Fruit fly (Drosophila melanogaster) whole organism, pupa: ENCODE data around the gene dah.
A peak's percentile ranks its signal among the peaks of the same experiment; 100 is the strongest.

Source experiments
- CG10348 ChIP-seq: fragments of 200-800 bp; sonication (Bioruptor generic); IDR thresholded peaks from 2 replicates; pipeline ENCODE4 v1.3.6; 2022; ENCODE audit warnings: missing biosample characterization, missing genetic modification characterization
- CG12605 ChIP-seq: fragments of 200-800 bp; sonication (Bioruptor generic); IDR thresholded peaks from 2 replicates; pipeline ENCODE4 v1.3.6; 2022; ENCODE audit warnings: missing biosample characterization, missing genetic modification characterization
- CG13204 ChIP-seq: fragments of 200-800 bp; sonication (Bioruptor generic); optimal IDR thresholded peaks from 2 replicates; lab custom pipeline; 2018; ENCODE audit warnings: missing biosample characterization, mild to moderate bottlenecking, missing genetic modification characterization, moderate library complexity
- CG14655 ChIP-seq: fragments of 200-800 bp; sonication (Bioruptor generic); optimal IDR thresholded peaks from 3 replicates; lab custom pipeline; 2017; ENCODE audit warnings: mild to moderate bottlenecking, missing biosample characterization, missing genetic modification reagents, missing genetic modification characterization
- CG15710 ChIP-seq: fragments of 200-800 bp; sonication (Bioruptor generic); optimal IDR thresholded peaks from 2 replicates; lab custom pipeline; 2018; ENCODE audit warnings: missing biosample characterization, mild to moderate bottlenecking, missing genetic modification characterization, moderate library complexity
- CG17806 ChIP-seq: fragments of 200-800 bp; sonication (Bioruptor generic); optimal IDR thresholded peaks from 2 replicates; lab custom pipeline; 2018; ENCODE audit warnings: missing biosample characterization, mild to moderate bottlenecking, missing genetic modification characterization, moderate library complexity
- CG32121 ChIP-seq: fragments of 200-800 bp; sonication (Bioruptor generic); IDR thresholded peaks from 2 replicates; pipeline ENCODE4 v1.3.6; 2022; ENCODE audit warnings: missing biosample characterization, missing genetic modification characterization
- CG34367 ChIP-seq: fragments of 200-800 bp; sonication (Bioruptor generic); optimal IDR thresholded peaks from 2 replicates; lab custom pipeline; 2018; ENCODE audit warnings: missing biosample characterization, mild to moderate bottlenecking, missing genetic modification characterization
- CG4496 ChIP-seq: fragments of 200-800 bp; sonication (Bioruptor generic); IDR thresholded peaks from 3 replicates; pipeline ENCODE4 v1.3.6; 2022; ENCODE audit warnings: missing biosample characterization, missing genetic modification characterization
- CG8159 ChIP-seq: fragments of 200-800 bp; sonication (Bioruptor generic); optimal IDR thresholded peaks from 3 replicates; lab custom pipeline; 2018; ENCODE audit warnings: missing biosample characterization, mild to moderate bottlenecking, missing genetic modification characterization, moderate library complexity
- CG8301 ChIP-seq: fragments of 200-800 bp; sonication (Bioruptor generic); optimal IDR thresholded peaks from 2 replicates; lab custom pipeline; 2018; ENCODE audit warnings: missing biosample characterization, mild to moderate bottlenecking, missing genetic modification characterization
- CG9948 ChIP-seq: fragments of 200-800 bp; sonication (Bioruptor generic); optimal IDR thresholded peaks from 2 replicates; lab custom pipeline; 2018; ENCODE audit warnings: missing biosample characterization, mild to moderate bottlenecking, missing genetic modification characterization, moderate library complexity
- D1 ChIP-seq: fragments of 200-800 bp; sonication (Bioruptor generic); optimal IDR thresholded peaks from 2 replicates; lab custom pipeline; 2018; ENCODE audit warnings: missing biosample characterization, mild to moderate bottlenecking, missing genetic modification characterization, moderate library complexity
- EcR ChIP-seq: fragments of 200-800 bp; sonication (Bioruptor generic); optimal IDR thresholded peaks from 3 replicates; lab custom pipeline; 2019; ENCODE audit warnings: missing biosample characterization, missing genetic modification characterization, mild to moderate bottlenecking, moderate library complexity, missing genetic modification reagents
- Ets98B ChIP-seq: fragments of 200-800 bp; sonication (Bioruptor generic); IDR thresholded peaks from 2 replicates; pipeline ENCODE4 v1.3.6; 2022; ENCODE audit warnings: missing biosample characterization, missing genetic modification characterization
- Pif1A ChIP-seq: fragments of 200-800 bp; sonication (Bioruptor generic); optimal IDR thresholded peaks from 3 replicates; lab custom pipeline; 2016; ENCODE audit warnings: missing biosample characterization, missing genetic modification characterization
- Pif1B ChIP-seq: fragments of 200-800 bp; sonication (Bioruptor generic); optimal IDR thresholded peaks from 3 replicates; lab custom pipeline; 2016; ENCODE audit warnings: missing biosample characterization, missing genetic modification characterization
- Snoo ChIP-seq: fragments of 200-800 bp; sonication (Bioruptor generic); optimal IDR thresholded peaks from 3 replicates; lab custom pipeline; 2017; ENCODE audit warnings: missing biosample characterization, mild to moderate bottlenecking, missing genetic modification characterization, inconsistent platforms
- fd96Ca ChIP-seq: fragments of 200-800 bp; sonication (Bioruptor generic); IDR thresholded peaks from 3 replicates; pipeline ENCODE4 v1.3.6; 2022; ENCODE audit warnings: missing biosample characterization, missing genetic modification characterization
- gl ChIP-seq: fragments of 200-800 bp; sonication (Bioruptor generic); optimal IDR thresholded peaks from 2 replicates; lab custom pipeline; 2018; ENCODE audit warnings: missing biosample characterization, mild to moderate bottlenecking, missing genetic modification characterization
- rn ChIP-seq: fragments of 200-800 bp; sonication (Bioruptor generic); IDR thresholded peaks from 2 replicates; pipeline ENCODE4 v1.3.6; 2022; ENCODE audit warnings: missing biosample characterization, missing genetic modification characterization

The dah gene

DNA sequence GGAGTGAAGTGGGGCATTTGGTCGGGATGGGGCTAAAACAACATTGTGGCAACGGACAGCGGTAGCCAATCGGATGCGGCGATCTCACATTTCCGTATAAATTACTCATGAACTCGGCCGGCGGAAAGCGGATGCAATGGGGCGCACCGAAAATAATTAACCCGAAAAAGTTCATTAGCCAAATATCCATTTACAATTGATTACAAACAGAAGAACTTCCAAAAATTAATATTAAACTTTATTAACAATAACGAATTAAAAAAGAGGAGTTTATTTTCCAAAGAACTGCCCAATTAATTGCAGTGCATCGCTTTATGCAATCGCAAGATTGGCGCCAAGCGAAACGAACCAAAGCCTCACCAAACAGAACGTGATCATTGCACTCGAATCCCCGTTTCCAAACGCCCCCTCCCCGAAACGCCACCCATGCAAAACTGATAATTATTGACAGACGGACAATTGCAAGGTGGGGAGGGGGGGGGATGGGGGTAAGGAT lies 14.3 kb upstream of the dah start:
- TF ChIP-seq EcR (GFP tag; lab: Kevin White, UChicago) (peak; percentile 33), Ets98B (peak; percentile 25; the same call in 1 of the 2 replicates), fd96Ca (peak; percentile 58; the same call in 1 of the 3 replicates), CG32121 (GFP tag; lab: Robert Waterston, UW) (no peak; the same call in 1 of the 2 replicates), CG10348 (no peak), Pif1B (no peak), rn (GFP tag; lab: Robert Waterston, UW) (no peak), CG17806 (tag; lab: Kevin White, UChicago) (peak; percentile 17), Snoo (tag; lab: Kevin White, UChicago) (no peak), CG12605 (GFP tag; lab: Robert Waterston, UW) (0 out of 2 replicates have a peak, but pooled peaks have one; percentile 14), CG8301 (tag; lab: Kevin White, UChicago) (peak; percentile 18), CG13204 (GFP tag; lab: Kevin White, UChicago) (no peak), D1 (tag; lab: Kevin White, UChicago) (no peak), Pif1A (GFP tag; lab: Kevin White, UChicago) (no peak), CG9948 (no peak), CG15710 (peak; percentile 28), CG34367 (tag; lab: Kevin White, UChicago) (no peak), CG14655 (GFP tag; lab: Kevin White, UChicago) (peak; percentile 44), CG8159 (peak; percentile 26), gl (tag; lab: Kevin White, UChicago) (no peak), CG4496 (peak; percentile 54; the same call in 1 of the 3 replicates)

DNA sequence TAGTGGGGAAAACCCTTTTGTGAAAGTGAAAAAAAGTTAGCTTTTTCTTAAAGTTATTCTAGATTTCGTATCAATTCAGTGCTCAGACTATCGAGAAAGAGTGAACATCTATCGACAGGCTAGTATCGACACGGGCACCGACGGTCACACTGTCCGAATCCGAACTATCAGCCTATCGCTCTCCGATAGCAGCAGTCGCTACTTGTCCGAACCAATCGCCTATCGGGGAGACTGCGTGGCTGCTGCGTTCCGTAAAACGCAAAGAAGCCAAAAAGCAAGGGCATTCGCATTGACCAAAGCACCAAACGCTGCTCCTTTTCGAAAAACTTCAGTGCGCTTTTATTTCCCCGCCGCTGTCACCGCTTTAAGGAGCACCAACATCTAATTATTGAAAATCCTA lies 8.9 kb upstream of the dah start, which contains the start of gene Top1:
Gene Top1 (plus strand): TSS at position 190 of the 400 bp plus-strand sequence.
- TF ChIP-seq CG4496 = 0 out of 3 replicates have a peak, but pooled peaks have one; percentile 15
- TF ChIP-seq CG32121 (GFP tag; lab: Robert Waterston, UW) = no peak
- TF ChIP-seq Ets98B = peak; percentile 23; the same call in 1 of the 2 replicates
- peak; percentile 32; the same call in 1 of the 2 replicates for TF ChIP-seq CG12605 (GFP tag; lab: Robert Waterston, UW)

DNA sequence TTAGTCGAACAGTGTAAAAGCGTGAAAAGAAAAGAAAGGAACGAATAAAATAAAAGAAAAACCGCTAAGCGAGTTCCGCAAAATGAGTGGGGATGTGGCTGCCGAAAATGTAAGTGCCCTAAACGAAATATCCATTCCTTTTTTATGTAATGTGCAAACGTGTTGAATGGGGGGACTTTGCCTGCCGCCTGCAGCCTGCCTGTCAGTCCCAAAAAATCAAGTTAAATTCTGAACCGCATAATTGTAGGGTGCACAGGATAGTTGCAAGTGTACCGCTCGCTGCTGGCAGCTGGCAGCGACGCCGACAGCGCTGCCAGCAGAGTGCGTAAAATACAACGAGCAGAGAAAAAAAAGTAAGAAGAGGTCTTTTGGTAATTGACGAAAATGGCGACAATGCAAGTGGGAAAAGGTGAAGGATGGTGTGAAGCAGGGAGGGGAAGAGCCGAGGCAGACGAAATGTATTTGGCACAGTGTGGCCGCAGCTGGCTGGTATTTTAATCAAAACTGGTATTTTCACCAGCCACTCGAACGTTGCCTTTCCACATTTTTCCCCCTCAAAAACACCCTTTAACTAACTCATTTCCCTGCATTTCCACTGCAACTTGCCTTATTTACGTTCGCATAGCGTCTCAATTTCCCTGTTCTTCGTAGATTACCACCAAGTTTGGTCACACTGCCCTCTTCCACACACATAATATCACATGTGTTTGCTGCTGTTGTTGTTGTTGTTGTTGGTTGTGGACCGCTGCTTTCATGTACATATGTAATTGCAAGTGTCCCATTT lies 8.3 kb upstream of the dah start:
- TF ChIP-seq CG4496 = 0 out of 3 replicates have a peak, but pooled peaks have one; percentile 17
- no peak for TF ChIP-seq D1 (tag; lab: Kevin White, UChicago)
- no peak for TF ChIP-seq CG8301 (tag; lab: Kevin White, UChicago)
- TF ChIP-seq Snoo (tag; lab: Kevin White, UChicago) = no peak
- TF ChIP-seq CG12605 (GFP tag; lab: Robert Waterston, UW) = no peak
- TF ChIP-seq fd96Ca = no peak
- no peak for TF ChIP-seq EcR (GFP tag; lab: Kevin White, UChicago)
- no peak for TF ChIP-seq Pif1B
- TF ChIP-seq Ets98B = no peak
- TF ChIP-seq CG13204 (GFP tag; lab: Kevin White, UChicago) = no peak
- no peak for TF ChIP-seq gl (tag; lab: Kevin White, UChicago)
- no peak for TF ChIP-seq CG14655 (GFP tag; lab: Kevin White, UChicago)
- no peak for TF ChIP-seq Pif1A (GFP tag; lab: Kevin White, UChicago)
- 0 out of 2 replicates have a peak, but pooled peaks have one; percentile 23 for TF ChIP-seq CG32121 (GFP tag; lab: Robert Waterston, UW)

DNA sequence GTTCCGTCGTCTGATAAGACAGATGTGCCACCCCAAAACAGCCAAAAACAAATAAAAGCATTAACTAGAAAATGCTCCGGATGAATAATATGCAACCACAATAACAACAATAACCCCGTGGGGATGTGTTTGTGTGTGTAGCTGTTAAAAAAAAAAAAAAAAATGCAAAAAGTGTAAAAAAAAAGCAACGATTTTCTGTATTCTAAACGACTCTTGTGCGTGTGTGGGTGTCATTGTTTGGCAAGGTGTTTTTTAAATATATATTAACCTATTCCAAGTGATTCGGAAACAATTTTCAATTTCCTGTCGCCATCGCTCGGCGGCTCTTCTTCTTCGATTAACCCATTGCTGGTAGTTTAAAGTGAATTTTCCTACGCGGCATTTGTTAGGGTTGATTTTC lies 7.6 kb upstream of the dah start:
- TF ChIP-seq CG8159 (peak; percentile 42), Pif1A (GFP tag; lab: Kevin White, UChicago) (peak; percentile 63), CG4496 (peak; percentile 75), CG17806 (tag; lab: Kevin White, UChicago) (peak; percentile 20), CG10348 (no peak), CG8301 (tag; lab: Kevin White, UChicago) (no peak), CG9948 (peak; percentile 16), fd96Ca (0 out of 3 replicates have a peak, but pooled peaks have one; percentile 42), gl (tag; lab: Kevin White, UChicago) (peak; percentile 44), CG13204 (GFP tag; lab: Kevin White, UChicago) (peak; percentile 50), Ets98B (no peak; the same call in 1 of the 2 replicates), Snoo (tag; lab: Kevin White, UChicago) (no peak), CG34367 (tag; lab: Kevin White, UChicago) (peak; percentile 43), CG15710 (peak; percentile 43), EcR (GFP tag; lab: Kevin White, UChicago) (no peak), CG32121 (GFP tag; lab: Robert Waterston, UW) (peak; percentile 43; the same call in 1 of the 2 replicates), CG14655 (GFP tag; lab: Kevin White, UChicago) (peak; percentile 46), CG12605 (GFP tag; lab: Robert Waterston, UW) (peak; percentile 47; the same call in 1 of the 2 replicates), Pif1B (peak; percentile 57), D1 (tag; lab: Kevin White, UChicago) (no peak)

DNA sequence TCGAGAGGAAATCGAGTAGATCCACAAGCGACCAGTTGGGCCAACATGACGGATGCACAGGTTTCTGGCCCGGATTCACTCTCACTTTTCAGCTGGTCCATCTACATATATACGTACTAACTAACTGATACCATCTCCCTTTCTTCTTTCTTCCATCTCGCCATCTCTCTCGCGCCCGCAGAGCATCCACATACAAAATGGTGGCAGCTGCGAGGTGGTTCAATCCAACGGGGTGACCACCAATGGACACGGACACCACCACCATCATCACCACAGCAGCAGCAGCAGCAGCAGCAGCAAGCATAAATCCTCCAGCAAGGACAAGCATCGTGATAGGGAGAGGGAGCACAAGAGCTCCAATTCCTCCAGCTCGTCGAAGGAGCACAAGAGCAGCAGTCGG lies 7.2 kb upstream of the dah start:
- TF ChIP-seq Snoo (tag; lab: Kevin White, UChicago) (no peak), CG4496 (no peak), CG15710 (no peak), CG8159 (no peak), CG17806 (tag; lab: Kevin White, UChicago) (no peak), CG14655 (GFP tag; lab: Kevin White, UChicago) (no peak), CG12605 (GFP tag; lab: Robert Waterston, UW) (no peak), CG34367 (tag; lab: Kevin White, UChicago) (no peak), Ets98B (no peak), CG9948 (no peak)
